Fruit fly (Drosophila melanogaster) whole organism: Measurements from ENCODE around the gene CG15923.

Experiments used
- CG8478 ChIP-seq: fragments of >200 bp; optimal IDR thresholded peaks from 2 replicates; lab custom pipeline; 2018; ENCODE audit warnings: inconsistent platforms
- Dll ChIP-seq: fragments of >200 bp; optimal IDR thresholded peaks from 2 replicates; lab custom pipeline; 2017
- EcR ChIP-seq, 2 experiments: fragments of >200 bp; optimal IDR thresholded peaks; 2 replicates each; lab custom pipeline; 2017; ENCODE audit warnings: missing biosample characterization in 2 of 2, missing genetic modification characterization in 2 of 2, missing genetic modification reagents in 2 of 2
- pan ChIP-seq: fragments of >200 bp; optimal IDR thresholded peaks from 2 replicates; lab custom pipeline; 2017
- psq ChIP-seq: fragments of >200 bp; optimal IDR thresholded peaks from 2 replicates; lab custom pipeline; 2017
- usp ChIP-seq: fragments of >200 bp; optimal IDR thresholded peaks from 2 replicates; lab custom pipeline; 2017; ENCODE audit warnings: missing biosample characterization, missing genetic modification characterization, mixed read lengths

Gene CG15923

dm6 chr3R:20618947-20619346 is 2.2 kb upstream of the CG15923 start:
- no peak for TF ChIP-seq psq (lab: Kevin White, UChicago)
- no peak for TF ChIP-seq pan
- no peak for TF ChIP-seq usp
- TF ChIP-seq CG8478 (lab: Kevin White, UChicago), result no peak
- TF ChIP-seq EcR (GFP tag; optimal IDR thresholded peaks at IDR 0.05; lab: Kevin White, UChicago), result no peak
- no peak for TF ChIP-seq Dll

dm6 chr3R:20617583-20617982 is 882 bp upstream of the CG15923 start, which contains the start of gene CG5466:
CG5466 (plus strand) TSS chr3R:20617883.
- no peak for TF ChIP-seq pan
- no peak for TF ChIP-seq EcR (GFP tag; optimal IDR thresholded peaks at IDR 0.05; lab: Kevin White, UChicago)
- TF ChIP-seq Dll, result no peak
- TF ChIP-seq psq (lab: Kevin White, UChicago), result no peak
- TF ChIP-seq CG8478 (lab: Kevin White, UChicago), result no peak
- TF ChIP-seq usp, result no peak

dm6 chr3R:20608199-20608598 is 8.5 kb downstream of the CG15923 start:
- no peak for TF ChIP-seq Dll
- no peak for TF ChIP-seq pan
- TF ChIP-seq psq (lab: Kevin White, UChicago), result no peak
- TF ChIP-seq usp, result no peak
- TF ChIP-seq EcR (GFP tag; optimal IDR thresholded peaks at IDR 0.05; lab: Kevin White, UChicago), result no peak
- no peak for TF ChIP-seq CG8478 (lab: Kevin White, UChicago)

dm6 chr3R:20605562-20606155 is 11.0 kb downstream of the CG15923 start:
- TF ChIP-seq usp, result no peak
- no peak for TF ChIP-seq Dll
- TF ChIP-seq CG8478 (lab: Kevin White, UChicago), result no peak
- no peak for TF ChIP-seq EcR (GFP tag; optimal IDR thresholded peaks at IDR 0.05; lab: Kevin White, UChicago)
- no peak for TF ChIP-seq psq (lab: Kevin White, UChicago)
- no peak for TF ChIP-seq pan

dm6 chr3R:20605078-20605477 is 11.6 kb downstream of the CG15923 start:
- no peak for TF ChIP-seq psq (lab: Kevin White, UChicago)

dm6 chr3R:20604078-20604477 is 12.6 kb downstream of the CG15923 start:
- TF ChIP-seq Dll (no peak), psq (lab: Kevin White, UChicago) (no peak), EcR (GFP tag; optimal IDR thresholded peaks at IDR 0.05; lab: Kevin White, UChicago) (no peak), CG8478 (lab: Kevin White, UChicago) (no peak), usp (no peak), pan (no peak)

dm6 chr3R:20602599-20602998 is 14.1 kb downstream of the CG15923 start:
- no peak for TF ChIP-seq usp
- no peak for TF ChIP-seq CG8478 (lab: Kevin White, UChicago)
- no peak for TF ChIP-seq Dll
- TF ChIP-seq pan, result no peak
- TF ChIP-seq EcR (GFP tag; optimal IDR thresholded peaks at IDR 0.05; lab: Kevin White, UChicago), result no peak
- TF ChIP-seq psq (lab: Kevin White, UChicago), result no peak

dm6 chr3R:20600109-20600508 is 16.6 kb downstream of the CG15923 start:
- TF ChIP-seq pan (no peak), EcR (GFP tag; optimal IDR thresholded peaks at IDR 0.05; lab: Kevin White, UChicago) (no peak)

dm6 chr3R:20597407-20598325 is 19.0 kb downstream of the CG15923 start:
- TF ChIP-seq psq (lab: Kevin White, UChicago) (no peak), pan (no peak), Dll (no peak), usp (no peak)

- no peak for TF ChIP-seq psq (lab: Kevin White, UChicago)
- TF ChIP-seq Dll, result no peak
- no peak for TF ChIP-seq pan
- no peak for TF ChIP-seq usp
- no peak for TF ChIP-seq CG8478 (lab: Kevin White, UChicago)
These were observed 20.3 kb downstream of the CG15923 start for dm6 chr3R:20596337-20596962.

dm6 chr3R:20595901-20596300 is 20.8 kb downstream of the CG15923 start:
- no peak for TF ChIP-seq Dll
- TF ChIP-seq psq (lab: Kevin White, UChicago), result no peak
- no peak for TF ChIP-seq pan
- TF ChIP-seq EcR (GFP tag; optimal IDR thresholded peaks at IDR 0.05; lab: Kevin White, UChicago), result no peak
- no peak for TF ChIP-seq CG8478 (lab: Kevin White, UChicago)
- no peak for TF ChIP-seq usp

dm6 chr3R:20595145-20595812 is 21.4 kb downstream of the CG15923 start:
- no peak for TF ChIP-seq pan
